Fruit fly (Drosophila melanogaster): ENCODE measurements around the gene CG32987.

CG32987 gene

dm6 chr2L:8894224-8894623 is 30.6 kb downstream of the CG32987 start (continued):
- TF ChIP-seq CG9876 (GFP tag; optimal IDR thresholded peaks at IDR 0.05), result no peak
- TF ChIP-seq NFAT (GFP tag; IDR thresholded peaks at IDR 0.05), result peak; percentile 81
- no peak for TF ChIP-seq yki (optimal IDR thresholded peaks at IDR 0.05)
- TF ChIP-seq CG10959 (GFP tag; IDR thresholded peaks at IDR 0.05), result 0 out of 2 replicates have a peak, but pooled peaks have one; percentile 31
- peak; percentile 35 for TF ChIP-seq CG15269 (tag; optimal IDR thresholded peaks at IDR 0.05)
- no peak for TF ChIP-seq CG14050 (GFP tag; IDR thresholded peaks at IDR 0.05)
- peak; percentile 4 for TF ChIP-seq CG13296 (GFP tag; optimal IDR thresholded peaks at IDR 0.05)
- 0 out of 3 replicates have a peak, but pooled peaks have one; percentile 33 for TF ChIP-seq CG17361 (GFP tag; IDR thresholded peaks at IDR 0.05)
- TF ChIP-seq Pdp1 (GFP tag; optimal IDR thresholded peaks at IDR 0.05), result peak; percentile 21 to 53
- peak; percentile 21 for TF ChIP-seq Dek (tag; optimal IDR thresholded peaks at IDR 0.05)
- TF ChIP-seq CG1603 (tag; optimal IDR thresholded peaks at IDR 0.05), result peak; percentile 11
- peak; percentile 32; the same call in 1 of the 2 replicates for TF ChIP-seq Xrp1 (GFP tag; IDR thresholded peaks at IDR 0.05)
- peak; percentile 71 for TF ChIP-seq CG13624 (GFP tag; optimal IDR thresholded peaks at IDR 0.05)
- peak; percentile 79 for TF ChIP-seq CG2120 (GFP tag; optimal IDR thresholded peaks at IDR 0.05)
- no peak for TF ChIP-seq CG3726 (GFP tag; IDR thresholded peaks at IDR 0.05)
- TF ChIP-seq croc (GFP tag; conservative IDR thresholded peaks at IDR 0.05), result no peak
- TF ChIP-seq stc (GFP tag; IDR thresholded peaks at IDR 0.05), result peak; percentile 32; the same call in 1 of the 2 replicates
- no peak for TF ChIP-seq CG8281 (tag; optimal IDR thresholded peaks at IDR 0.05)
- TF ChIP-seq CG15011 (GFP tag; optimal IDR thresholded peaks at IDR 0.05), result peak; percentile 7
- no peak for TF ChIP-seq chm (GFP tag; IDR thresholded peaks at IDR 0.05)
- peak; percentile 27 for TF ChIP-seq CG7786 (GFP tag; optimal IDR thresholded peaks at IDR 0.05)
- TF ChIP-seq gfzf (GFP tag; optimal IDR thresholded peaks at IDR 0.05), result no peak
- no peak for TF ChIP-seq fd102C (GFP tag; optimal IDR thresholded peaks at IDR 0.05)
- no peak for TF ChIP-seq CG9797 (GFP tag; optimal IDR thresholded peaks at IDR 0.05)
- no peak for TF ChIP-seq CG5180 (GFP tag; optimal IDR thresholded peaks at IDR 0.05)
- TF ChIP-seq pho (GFP tag; optimal IDR thresholded peaks at IDR 0.05), result peak; percentile 26
- TF ChIP-seq prd (optimal IDR thresholded peaks at IDR 0.05), result no peak
- peak; percentile 62; the same call in 2 of the 3 replicates for TF ChIP-seq prd (GFP tag; IDR thresholded peaks at IDR 0.05)
- TF ChIP-seq CG3281 (GFP tag; optimal IDR thresholded peaks at IDR 0.05), result peak; percentile 68
- no peak for TF ChIP-seq Stat92E (GFP tag; optimal IDR thresholded peaks at IDR 0.05)
- TF ChIP-seq CG15514 (GFP tag; optimal IDR thresholded peaks at IDR 0.05), result peak; percentile 16
- TF ChIP-seq Max (GFP tag; optimal IDR thresholded peaks at IDR 0.05), result peak; percentile 12
- TF ChIP-seq luna (GFP tag; optimal IDR thresholded peaks at IDR 0.05), result no peak
- peak; percentile 9 for TF ChIP-seq abd-A (tag; optimal IDR thresholded peaks at IDR 0.05)
- TF ChIP-seq cas (GFP tag; IDR thresholded peaks at IDR 0.05), result 0 out of 2 replicates have a peak, but pooled peaks have one; percentile 45
- TF ChIP-seq row (GFP tag; IDR thresholded peaks at IDR 0.05), result peak; percentile 46; the same call in 2 of the 3 replicates
- peak; percentile 28 for TF ChIP-seq BtbVII (GFP tag; optimal IDR thresholded peaks at IDR 0.05)
- TF ChIP-seq CG11696 (GFP tag; IDR thresholded peaks at IDR 0.05), result no peak
- TF ChIP-seq CG1602 (GFP tag; optimal IDR thresholded peaks at IDR 0.05), result no peak
- TF ChIP-seq mam (GFP tag; optimal IDR thresholded peaks at IDR 0.05), result peak; percentile 59
- peak; percentile 58 for TF ChIP-seq CG18599 (GFP tag; optimal IDR thresholded peaks at IDR 0.05)
- no peak for TF ChIP-seq CG1792 (GFP tag; optimal IDR thresholded peaks at IDR 0.05)
- TF ChIP-seq Ets65A (GFP tag), result peak; percentile 39
- TF ChIP-seq CG12769 (tag; optimal IDR thresholded peaks at IDR 0.05), result peak; percentile 73
- peak; percentile 76 for TF ChIP-seq CG16779 (GFP tag; IDR thresholded peaks at IDR 0.05)
- TF ChIP-seq CG11247 (GFP tag; IDR thresholded peaks at IDR 0.05), result peak; percentile 60
- peak; percentile 88 for TF ChIP-seq Rfx (GFP tag; IDR thresholded peaks at IDR 0.05)
- peak; percentile 55; the same call in 1 of the 2 replicates for TF ChIP-seq CG11085 (GFP tag; IDR thresholded peaks at IDR 0.05)
- TF ChIP-seq CG13287 (GFP tag; IDR thresholded peaks at IDR 0.05; ENCODE audit: partially characterized antibody), result no peak
- peak; percentile 36; the same call in 1 of the 2 replicates for TF ChIP-seq vvl (GFP tag; IDR thresholded peaks at IDR 0.05)
- peak; percentile 10 for TF ChIP-seq cwo (GFP tag; optimal IDR thresholded peaks at IDR 0.05)

Data from whole organism, embryonic.